Fruit fly (Drosophila melanogaster) whole organism, embryonic: ENCODE results near the gene CG33120.

Source experiments
- Antp ChIP-seq: fragments of 200-800 bp; sonication (Bioruptor generic); optimal IDR thresholded peaks from 3 replicates; lab custom pipeline; 2016; ENCODE audit warnings: missing biosample characterization, missing genetic modification characterization
- CG10267 ChIP-seq: fragments of 200-800 bp; sonication (Bioruptor generic); optimal IDR thresholded peaks from 2 replicates; lab custom pipeline; 2018; ENCODE audit warnings: missing biosample characterization, mild to moderate bottlenecking, missing genetic modification characterization, moderate library complexity
- CG11504 ChIP-seq: fragments of 200-800 bp; sonication (Bioruptor generic); optimal IDR thresholded peaks from 3 replicates; lab custom pipeline; 2019; ENCODE audit warnings: missing biosample characterization, mild to moderate bottlenecking, missing genetic modification characterization, moderate library complexity
- CG11695 ChIP-seq: fragments of 200-800 bp; sonication (Bioruptor generic); IDR thresholded peaks from 3 replicates; pipeline ENCODE4 v1.3.6; 2022; ENCODE audit warnings: missing biosample characterization, missing genetic modification characterization
- CG14441 ChIP-seq: fragments of 200-800 bp; sonication (Bioruptor generic); IDR thresholded peaks from 2 replicates; pipeline ENCODE4 v1.3.6; 2022; ENCODE audit warnings: missing biosample characterization, missing genetic modification characterization
- CG1529 ChIP-seq: fragments of 200-800 bp; sonication (Bioruptor generic); optimal IDR thresholded peaks from 3 replicates; lab custom pipeline; 2018; ENCODE audit warnings: missing biosample characterization, missing genetic modification characterization
- CG17328 ChIP-seq: fragments of 200-800 bp; sonication (Bioruptor generic); IDR thresholded peaks from 2 replicates; pipeline ENCODE4 v1.3.6; 2022; ENCODE audit warnings: missing biosample characterization, missing genetic modification characterization
- CG17359 ChIP-seq: fragments of 200-800 bp; sonication (Bioruptor generic); optimal IDR thresholded peaks from 3 replicates; lab custom pipeline; 2018; ENCODE audit warnings: missing biosample characterization, mild to moderate bottlenecking, missing genetic modification characterization, moderate library complexity
- CG17361 ChIP-seq: fragments of 200-800 bp; sonication (Bioruptor generic); IDR thresholded peaks from 3 replicates; pipeline ENCODE4 v1.3.6; 2022; ENCODE audit warnings: missing biosample characterization, missing genetic modification characterization
- CG17385 ChIP-seq: fragments of 200-800 bp; sonication (Bioruptor generic); optimal IDR thresholded peaks from 3 replicates; lab custom pipeline; 2018; ENCODE audit warnings: missing biosample characterization, mild to moderate bottlenecking, missing genetic modification characterization
- CG17612 ChIP-seq: fragments of 200-800 bp; sonication (Bioruptor generic); IDR thresholded peaks from 2 replicates; pipeline ENCODE4 v1.3.6; 2022; ENCODE audit warnings: missing biosample characterization, missing genetic modification characterization
- CG18011 ChIP-seq: fragments of 200-800 bp; sonication (Bioruptor generic); optimal IDR thresholded peaks from 2 replicates; lab custom pipeline; 2017; ENCODE audit warnings: missing biosample characterization, missing genetic modification characterization, mild to moderate bottlenecking, moderate library complexity, missing genotype
- CG18262 ChIP-seq: fragments of 200-800 bp; optimal IDR thresholded peaks from 3 replicates; lab custom pipeline; 2019; ENCODE audit warnings: missing biosample characterization, mild to moderate bottlenecking, missing genetic modification characterization, moderate library complexity
- CG2120 ChIP-seq: fragments of 200-800 bp; sonication (Bioruptor generic); optimal IDR thresholded peaks from 3 replicates; lab custom pipeline; 2016; ENCODE audit warnings: missing biosample characterization, missing genetic modification characterization
- CG2889 ChIP-seq: fragments of 200-800 bp; sonication (Bioruptor generic); IDR thresholded peaks from 3 replicates; pipeline ENCODE4 v1.3.6; 2022; ENCODE audit warnings: missing biosample characterization, missing genetic modification characterization
- CG30020 ChIP-seq: fragments of 200-800 bp; optimal IDR thresholded peaks from 2 replicates; lab custom pipeline; 2019; ENCODE audit warnings: missing biosample characterization, mild to moderate bottlenecking, missing genetic modification characterization, moderate library complexity
- CG30403 ChIP-seq: fragments of 200-800 bp; sonication (Bioruptor generic); optimal IDR thresholded peaks from 3 replicates; lab custom pipeline; 2016; ENCODE audit warnings: missing biosample characterization, missing genetic modification characterization
- CG4360 ChIP-seq: fragments of 200-800 bp; sonication (Bioruptor generic); IDR thresholded peaks from 2 replicates; pipeline ENCODE4 v1.3.6; 2022; ENCODE audit warnings: missing biosample characterization, missing genetic modification characterization
- CG8388 ChIP-seq: fragments of 200-800 bp; sonication (Bioruptor generic); optimal IDR thresholded peaks from 2 replicates; lab custom pipeline; 2019; ENCODE audit warnings: missing biosample characterization, mild to moderate bottlenecking, missing genetic modification characterization, moderate library complexity
- CG9797 ChIP-seq: fragments of 200-800 bp; sonication (Bioruptor generic); optimal IDR thresholded peaks from 3 replicates; lab custom pipeline; 2018; ENCODE audit warnings: missing biosample characterization, mild to moderate bottlenecking, missing genetic modification characterization
- CoRest ChIP-seq: fragments of 200-800 bp; sonication (Bioruptor generic); optimal IDR thresholded peaks from 3 replicates; lab custom pipeline; 2018; ENCODE audit warnings: missing biosample characterization, mild to moderate bottlenecking, missing genetic modification characterization, moderate library complexity
- E2f2 ChIP-seq: fragments of 200-800 bp; sonication (Bioruptor generic); IDR thresholded peaks from 2 replicates; pipeline ENCODE4 v1.3.6; 2022; ENCODE audit warnings: missing biosample characterization, missing genetic modification characterization
- Eip74EF ChIP-seq, 2 experiments: fragments of 200-800 bp in 1 of 2; fragments of >200 bp in 1 of 2; sonication (Bioruptor generic) in 1 of 2; optimal IDR thresholded peaks; 2 replicates each; lab custom pipeline; 2017 to 2019; ENCODE audit warnings: missing biosample characterization in 2 of 2, missing genetic modification characterization in 2 of 2, mild to moderate bottlenecking in 1 of 2, moderate library complexity in 1 of 2
- Ets65A ChIP-seq: fragments of 200-800 bp; sonication (Bioruptor generic); peaks from one replicate; lab custom pipeline; 2016; ENCODE audit warnings: missing biosample characterization, missing genetic modification characterization
- Gug ChIP-seq: fragments of 200-800 bp; sonication (Bioruptor generic); IDR thresholded peaks from 4 replicates; pipeline ENCODE4 v1.3.6; 2022; ENCODE audit warnings: missing biosample characterization, missing genetic modification characterization
- Hr51 ChIP-seq, 2 experiments: fragments of 200-800 bp; sonication (Bioruptor generic); optimal IDR thresholded peaks; 2 replicates in 1 of 2; 3 replicates in 1 of 2; lab custom pipeline; 2016 to 2018; ENCODE audit warnings: missing biosample characterization in 2 of 2, missing genetic modification characterization in 2 of 2, mild to moderate bottlenecking in 1 of 2, moderate library complexity in 1 of 2
- Kr ChIP-seq: fragments of 200-800 bp; sonication (Bioruptor generic); optimal IDR thresholded peaks from 2 replicates; lab custom pipeline; 2017; ENCODE audit warnings: missing biosample characterization, mild to moderate bottlenecking, missing genetic modification characterization
- Med ChIP-seq: fragments of 200-800 bp; sonication (Bioruptor generic); peaks from one replicate; lab custom pipeline; 2016; ENCODE audit warnings: missing biosample characterization, missing genetic modification characterization, mild to moderate bottlenecking, inconsistent platforms, moderate library complexity
- Meics ChIP-seq: fragments of 200-800 bp; sonication (Bioruptor generic); optimal IDR thresholded peaks from 2 replicates; lab custom pipeline; 2017; ENCODE audit warnings: missing biosample characterization, mild to moderate bottlenecking, missing genetic modification characterization
- Ptx1 ChIP-seq: fragments of 200-800 bp; sonication (Bioruptor generic); IDR thresholded peaks from 2 replicates; pipeline ENCODE4 v1.3.6; 2022; ENCODE audit warnings: missing biosample characterization, missing genetic modification characterization
- Scr ChIP-seq: fragments of 200-800 bp; sonication (Bioruptor generic); IDR thresholded peaks from 2 replicates; pipeline ENCODE4 v1.3.6; 2022; ENCODE audit warnings: missing biosample characterization, missing genetic modification characterization; ENCODE audit not compliant: partially characterized antibody
- Side ChIP-seq: fragments of 200-800 bp; sonication (Bioruptor generic); optimal IDR thresholded peaks from 2 replicates; lab custom pipeline; 2016; ENCODE audit warnings: missing biosample characterization, missing genetic modification characterization
- Ssrp ChIP-seq: fragments of 200-800 bp; sonication (Bioruptor generic); optimal IDR thresholded peaks from 2 replicates; lab custom pipeline; 2018; ENCODE audit warnings: missing biosample characterization, mild to moderate bottlenecking, missing genetic modification characterization, moderate library complexity
- ac ChIP-seq: fragments of 200-800 bp; sonication (Bioruptor generic); optimal IDR thresholded peaks from 3 replicates; lab custom pipeline; 2017; ENCODE audit warnings: missing biosample characterization, mild to moderate bottlenecking, missing genetic modification characterization
- chif ChIP-seq, 2 experiments: fragments of 200-800 bp; sonication (Bioruptor generic); optimal IDR thresholded peaks; 3 replicates each; lab custom pipeline; 2016; ENCODE audit warnings: missing biosample characterization in 2 of 2, missing genetic modification characterization in 2 of 2
- ci ChIP-seq: fragments of 200-800 bp; sonication (Bioruptor generic); IDR thresholded peaks from 3 replicates; pipeline ENCODE4 v1.3.6; 2022; ENCODE audit warnings: missing biosample characterization, missing genetic modification characterization
- dati ChIP-seq: fragments of 200-800 bp; sonication (Bioruptor generic); IDR thresholded peaks from 2 replicates; pipeline ENCODE4 v1.3.6; 2022; ENCODE audit warnings: missing biosample characterization, missing genetic modification characterization
- dpn ChIP-seq, 2 experiments: fragments of 200-800 bp; sonication (Bioruptor generic); optimal IDR thresholded peaks; 3 replicates each; lab custom pipeline; 2016; ENCODE audit warnings: missing biosample characterization in 2 of 2, missing genetic modification characterization in 2 of 2
- fd102C ChIP-seq: fragments of 200-800 bp; sonication (Bioruptor generic); optimal IDR thresholded peaks from 2 replicates; lab custom pipeline; 2018; ENCODE audit warnings: missing biosample characterization, mild to moderate bottlenecking, missing genetic modification characterization, moderate library complexity
- gce ChIP-seq: fragments of 200-800 bp; sonication (Bioruptor generic); IDR thresholded peaks from 3 replicates; pipeline ENCODE4 v1.3.6; 2022; ENCODE audit warnings: missing biosample characterization, missing genetic modification characterization
- kni ChIP-seq: fragments of 200-800 bp; sonication (Bioruptor generic); optimal IDR thresholded peaks from 3 replicates; lab custom pipeline; 2017; ENCODE audit warnings: mild to moderate bottlenecking, missing biosample characterization, missing genetic modification reagents, missing genetic modification characterization
- mirr ChIP-seq: fragments of 200-800 bp; sonication (Bioruptor generic); optimal IDR thresholded peaks from 3 replicates; lab custom pipeline; 2018; ENCODE audit warnings: missing biosample characterization, mild to moderate bottlenecking, missing genetic modification characterization
- sob ChIP-seq: fragments of 200-800 bp; sonication (Bioruptor generic); IDR thresholded peaks from 2 replicates; pipeline ENCODE4 v1.3.6; 2022; ENCODE audit warnings: missing biosample characterization, missing genetic modification characterization
- stwl ChIP-seq: fragments of 200-800 bp; sonication (Bioruptor generic); optimal IDR thresholded peaks from 3 replicates; lab custom pipeline; 2018; ENCODE audit warnings: missing biosample characterization, mild to moderate bottlenecking, missing genetic modification characterization, moderate library complexity
- trem ChIP-seq: fragments of 200-800 bp; optimal IDR thresholded peaks from 3 replicates; lab custom pipeline; 2019; ENCODE audit warnings: missing biosample characterization, mild to moderate bottlenecking, missing genetic modification characterization, moderate library complexity
- unpg ChIP-seq: fragments of 200-800 bp; sonication (Bioruptor generic); optimal IDR thresholded peaks from 3 replicates; lab custom pipeline; 2018; ENCODE audit warnings: missing biosample characterization, mild to moderate bottlenecking, missing genetic modification characterization, moderate library complexity
- usp ChIP-seq: fragments of >200 bp; optimal IDR thresholded peaks from 2 replicates; lab custom pipeline; 2017; ENCODE audit warnings: missing biosample characterization, missing genetic modification characterization
- vvl ChIP-seq: fragments of 200-800 bp; sonication (Bioruptor generic); IDR thresholded peaks from 2 replicates; pipeline ENCODE4 v1.3.6; 2022; ENCODE audit warnings: missing biosample characterization, missing genetic modification characterization
- zf30C ChIP-seq: fragments of 200-800 bp; sonication (Bioruptor generic); optimal IDR thresholded peaks from 3 replicates; lab custom pipeline; 2018; ENCODE audit warnings: missing biosample characterization, mild to moderate bottlenecking, missing genetic modification characterization

The CG33120 gene

DNA sequence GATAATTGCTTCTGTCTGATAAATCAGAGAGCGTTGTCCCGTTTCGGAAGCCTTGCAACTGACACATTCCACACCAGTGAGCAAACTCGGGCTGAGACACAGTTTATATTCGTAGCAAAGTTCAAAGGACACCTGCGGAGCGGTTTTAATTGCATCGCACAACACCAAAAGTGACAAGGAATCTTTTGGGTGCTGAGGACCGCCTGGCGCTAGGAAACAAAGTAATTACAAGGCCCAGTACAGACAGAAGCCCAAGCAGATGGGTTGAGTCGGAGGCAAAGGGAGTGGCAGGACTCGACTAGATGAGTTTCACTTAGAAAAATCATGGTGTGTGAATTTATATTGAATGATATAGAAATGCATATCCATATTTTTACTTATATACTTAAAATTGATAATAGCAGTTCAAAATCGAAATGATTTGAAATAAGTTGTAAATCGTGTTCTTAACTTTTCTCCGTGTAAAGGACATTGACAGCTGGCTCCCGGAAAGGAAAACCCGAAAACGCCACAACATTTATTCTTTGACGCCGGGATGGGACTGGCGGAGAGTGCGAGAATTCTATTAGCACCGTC is 35.5 kb downstream of the CG33120 start (continued):
- TF ChIP-seq vvl (GFP tag; lab: Robert Waterston, UW) (peak; percentile 16; the same call in 1 of the 2 replicates), stwl (tag; lab: Kevin White, UChicago) (no peak), Ets65A (GFP tag; lab: Kevin White, UChicago) (peak; percentile 35), CG18262 (peak; percentile 38), ac (peak; percentile 4), CG17328 (GFP tag; lab: Robert Waterston, UW) (0 out of 2 replicates have a peak, but pooled peaks have one; percentile 29), gce (GFP tag; lab: Robert Waterston, UW) (0 out of 3 replicates have a peak, but pooled peaks have one; percentile 40), usp (no peak), Side (GFP tag; lab: Kevin White, UChicago) (no peak), fd102C (GFP tag; lab: Kevin White, UChicago) (peak; percentile 41), kni (GFP tag; lab: Kevin White, UChicago) (no peak), CG2889 (GFP tag; lab: Robert Waterston, UW) (peak; percentile 23; the same call in 1 of the 3 replicates), CG10267 (peak; percentile 20), CG30020 (no peak), CG30403 (GFP tag; lab: Kevin White, UChicago) (peak; percentile 31), CG11695 (GFP tag; lab: Robert Waterston, UW) (0 out of 3 replicates have a peak, but pooled peaks have one; percentile 16), CG1529 (GFP tag; lab: Kevin White, UChicago) (no peak), chif (GFP tag; optimal IDR thresholded peaks at IDR 0.05; lab: Kevin White, UChicago) (peak in 1 of 2 experiments; percentile 10), Hr51 (GFP tag; optimal IDR thresholded peaks at IDR 0.05; lab: Kevin White, UChicago) (peak in 1 of 2 experiments; percentile 4), CG9797 (GFP tag; lab: Kevin White, UChicago) (no peak), Kr (GFP tag; lab: Kevin White, UChicago) (no peak), Scr (no peak), sob (0 out of 2 replicates have a peak, but pooled peaks have one; percentile 10), zf30C (GFP tag; lab: Kevin White, UChicago) (peak; percentile 40), Gug (GFP tag; lab: Robert Waterston, UW) (no peak), dati (GFP tag; lab: Robert Waterston, UW) (no peak), CG17385 (GFP tag; lab: Kevin White, UChicago) (peak; percentile 9), Antp (GFP tag; lab: Kevin White, UChicago) (no peak), trem (tag; lab: Kevin White, UChicago) (no peak), CG18011 (GFP tag; lab: Kevin White, UChicago) (no peak), CG11504 (tag; lab: Kevin White, UChicago) (peak; percentile 47), CG8388 (GFP tag; lab: Kevin White, UChicago) (peak; percentile 11), Ssrp (peak; percentile 1), dpn (GFP tag; optimal IDR thresholded peaks at IDR 0.05; lab: Kevin White, UChicago) (no peak), E2f2 (GFP tag; lab: Robert Waterston, UW) (no peak; the same call in 1 of the 2 replicates), unpg (peak; percentile 42), Med (peak; percentile 52), CG17612 (no peak), CG14441 (no peak), ci (GFP tag; lab: Robert Waterston, UW) (peak; percentile 53; the same call in 1 of the 3 replicates), Meics (GFP tag; lab: Kevin White, UChicago) (no peak), CG2120 (GFP tag; lab: Kevin White, UChicago) (no peak), mirr (no peak), CG4360 (GFP tag; lab: Robert Waterston, UW) (0 out of 2 replicates have a peak, but pooled peaks have one; percentile 30), CG17359 (tag; lab: Kevin White, UChicago) (peak; percentile 26), Ptx1 (peak; percentile 32; the same call in 1 of the 2 replicates), CoRest (tag; lab: Kevin White, UChicago) (peak; percentile 8), CG17361 (GFP tag; lab: Robert Waterston, UW) (0 out of 3 replicates have a peak, but pooled peaks have one; percentile 10), Eip74EF (GFP tag; optimal IDR thresholded peaks at IDR 0.05; lab: Kevin White, UChicago) (no peak)
